Worm (Caenorhabditis elegans): Measurements from ENCODE around the gene Y105C5B.3.

DNA sequence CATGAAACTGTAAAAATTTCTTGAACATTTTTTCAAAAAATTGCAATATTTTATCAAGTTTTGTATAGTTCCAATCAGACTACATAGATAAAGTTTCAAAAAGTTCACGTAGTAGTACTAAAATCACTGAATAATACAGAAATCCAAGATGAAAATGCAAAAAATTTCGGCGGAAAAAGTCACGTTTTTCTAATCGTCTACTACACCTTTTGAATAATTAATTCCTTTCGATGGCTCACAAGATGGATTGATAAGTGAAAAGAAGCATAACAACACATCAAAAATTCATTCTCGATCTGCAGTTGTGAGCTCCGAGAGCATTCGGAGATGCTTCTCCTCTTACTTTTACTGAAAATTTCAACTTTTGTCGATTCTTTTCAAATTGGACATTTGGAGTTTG lies 11.4 kb upstream of the Y105C5B.3 start, which contains the start of gene gcy-25:
- TF ChIP-seq snpc-4 (tag; optimal IDR thresholded peaks at IDR 0.05) (no peak), blmp-1 (tag; optimal IDR thresholded peaks at IDR 0.05) (no peak), mep-1 (tag; optimal IDR thresholded peaks at IDR 0.05) (no peak), nhr-76 (tag; optimal IDR thresholded peaks at IDR 0.05) (no peak), elt-1 (tag; optimal IDR thresholded peaks at IDR 0.05; ENCODE audit: borderline replicate concordance, insufficient read depth) (no peak), ces-1 (GFP tag; optimal IDR thresholded peaks at IDR 0.05) (no peak), pha-4 (tag; optimal IDR thresholded peaks at IDR 0.05) (no peak), unc-62 (GFP tag; optimal IDR thresholded peaks at IDR 0.05) (no peak), nhr-28 (tag; optimal IDR thresholded peaks at IDR 0.05) (no peak), lsy-2 (tag; optimal IDR thresholded peaks at IDR 0.05) (no peak), nhr-12 (tag; optimal IDR thresholded peaks at IDR 0.05) (no peak), flh-1 (GFP tag; optimal IDR thresholded peaks at IDR 0.05) (no peak)

Data from whole organism, mixed stage, embryonic.